Fruit fly (Drosophila melanogaster) whole organism, embryonic: Measurements from ENCODE around the gene Polr2M.
A peak's percentile ranks its signal among the peaks of the same experiment; 100 is the strongest.

Source experiments
- Asciz ChIP-seq: fragments of 200-800 bp; sonication (Bioruptor generic); optimal IDR thresholded peaks from 2 replicates; lab custom pipeline; 2017; ENCODE audit warnings: missing biosample characterization, mild to moderate bottlenecking, missing genetic modification characterization, missing genetic modification reagents
- CG10209 ChIP-seq: fragments of 200-800 bp; sonication (Bioruptor generic); optimal IDR thresholded peaks from 3 replicates; lab custom pipeline; 2017; ENCODE audit warnings: missing biosample characterization, mild to moderate bottlenecking, missing genetic modification characterization, missing genetic modification reagents
- CG10267 ChIP-seq: fragments of 200-800 bp; sonication (Bioruptor generic); optimal IDR thresholded peaks from 2 replicates; lab custom pipeline; 2018; ENCODE audit warnings: missing biosample characterization, mild to moderate bottlenecking, missing genetic modification characterization, moderate library complexity
- CG11093 ChIP-seq: fragments of 200-800 bp; sonication (Bioruptor generic); IDR thresholded peaks from 3 replicates; pipeline ENCODE4 v1.3.6; 2022; ENCODE audit warnings: missing biosample characterization, missing genetic modification characterization
- CG11504 ChIP-seq: fragments of 200-800 bp; sonication (Bioruptor generic); optimal IDR thresholded peaks from 3 replicates; lab custom pipeline; 2019; ENCODE audit warnings: missing biosample characterization, mild to moderate bottlenecking, missing genetic modification characterization, moderate library complexity
- CG12236 ChIP-seq: fragments of 200-800 bp; sonication (Bioruptor generic); optimal IDR thresholded peaks from 2 replicates; lab custom pipeline; 2016; ENCODE audit warnings: missing biosample characterization, missing genetic modification characterization
- CG12391 ChIP-seq: fragments of 200-800 bp; sonication (Bioruptor generic); optimal IDR thresholded peaks from 3 replicates; lab custom pipeline; 2018; ENCODE audit warnings: missing biosample characterization, mild to moderate bottlenecking, missing genetic modification characterization, moderate library complexity
- CG12659 ChIP-seq: fragments of 200-800 bp; sonication (Bioruptor generic); optimal IDR thresholded peaks from 3 replicates; lab custom pipeline; 2017; ENCODE audit warnings: mild to moderate bottlenecking, missing biosample characterization, missing genetic modification reagents, missing genetic modification characterization
- CG13424 ChIP-seq: fragments of 200-800 bp; sonication (Bioruptor generic); optimal IDR thresholded peaks from 2 replicates; lab custom pipeline; 2019; ENCODE audit warnings: missing biosample characterization, mild to moderate bottlenecking, missing genetic modification characterization, moderate library complexity
- CG15269 ChIP-seq: fragments of 200-800 bp; sonication (Bioruptor generic); optimal IDR thresholded peaks from 2 replicates; lab custom pipeline; 2018; ENCODE audit warnings: missing biosample characterization, mild to moderate bottlenecking, missing genetic modification characterization, moderate library complexity
- CG17186 ChIP-seq: fragments of 200-800 bp; sonication (Bioruptor generic); optimal IDR thresholded peaks from 3 replicates; lab custom pipeline; 2017; ENCODE audit warnings: missing biosample characterization, missing genetic modification reagents, missing genetic modification characterization
- CG17829 ChIP-seq: fragments of 200-800 bp; optimal IDR thresholded peaks from 2 replicates; lab custom pipeline; 2019; ENCODE audit warnings: missing biosample characterization, mild to moderate bottlenecking, missing genetic modification characterization, moderate library complexity
- CG30403 ChIP-seq: fragments of 200-800 bp; sonication (Bioruptor generic); optimal IDR thresholded peaks from 3 replicates; lab custom pipeline; 2016; ENCODE audit warnings: missing biosample characterization, missing genetic modification characterization
- CG3281 ChIP-seq: fragments of 200-800 bp; sonication (Bioruptor generic); optimal IDR thresholded peaks from 3 replicates; lab custom pipeline; 2017; ENCODE audit warnings: missing biosample characterization, mild to moderate bottlenecking, missing genetic modification characterization
- CG3847 ChIP-seq: fragments of 200-800 bp; sonication (Bioruptor generic); IDR thresholded peaks from 2 replicates; pipeline ENCODE4 v1.3.6; 2022; ENCODE audit warnings: missing biosample characterization, missing genetic modification characterization
- CG5180 ChIP-seq: fragments of 200-800 bp; sonication (Bioruptor generic); optimal IDR thresholded peaks from 3 replicates; lab custom pipeline; 2017; ENCODE audit warnings: missing biosample characterization, missing genetic modification characterization, mild to moderate bottlenecking, moderate library complexity, missing genetic modification reagents
- CG6813 ChIP-seq: fragments of 200-800 bp; sonication (Bioruptor generic); optimal IDR thresholded peaks from 2 replicates; lab custom pipeline; 2017; ENCODE audit warnings: missing biosample characterization, missing genetic modification characterization, mild to moderate bottlenecking, moderate library complexity, missing genetic modification reagents
- CG7839 ChIP-seq: fragments of 200-800 bp; sonication (Bioruptor generic); optimal IDR thresholded peaks from 3 replicates; lab custom pipeline; 2018; ENCODE audit warnings: missing biosample characterization, mild to moderate bottlenecking, missing genetic modification characterization, moderate library complexity
- CG8359 ChIP-seq: fragments of 200-800 bp; sonication (Bioruptor generic); optimal IDR thresholded peaks from 2 replicates; lab custom pipeline; 2017; ENCODE audit warnings: missing biosample characterization, mild to moderate bottlenecking, missing genetic modification characterization, borderline replicate concordance
- CoRest ChIP-seq: fragments of 200-800 bp; sonication (Bioruptor generic); optimal IDR thresholded peaks from 3 replicates; lab custom pipeline; 2018; ENCODE audit warnings: missing biosample characterization, mild to moderate bottlenecking, missing genetic modification characterization, moderate library complexity
- Dip2 ChIP-seq: fragments of 200-800 bp; sonication (Bioruptor generic); IDR thresholded peaks from 2 replicates; pipeline ENCODE4 v1.3.6; 2022; ENCODE audit warnings: missing biosample characterization, missing genetic modification characterization
- HHEX ChIP-seq: fragments of 200-800 bp; sonication (Bioruptor generic); optimal IDR thresholded peaks from 3 replicates; lab custom pipeline; 2017; ENCODE audit warnings: missing biosample characterization, mild to moderate bottlenecking, missing genetic modification characterization, missing genetic modification reagents
- Nf-YA ChIP-seq: fragments of 200-800 bp; sonication (Bioruptor generic); IDR thresholded peaks from 2 replicates; pipeline ENCODE4 v1.3.6; 2022; ENCODE audit warnings: missing biosample characterization, missing genetic modification characterization
- PHDP ChIP-seq: fragments of 200-800 bp; sonication (Bioruptor generic); optimal IDR thresholded peaks from 3 replicates; lab custom pipeline; 2018; ENCODE audit warnings: missing biosample characterization, mild to moderate bottlenecking, missing genetic modification characterization, moderate library complexity
- Rfx ChIP-seq: fragments of 200-800 bp; sonication (Bioruptor generic); IDR thresholded peaks from 2 replicates; pipeline ENCODE4 v1.3.6; 2022; ENCODE audit warnings: missing biosample characterization, missing genetic modification characterization
- ac ChIP-seq: fragments of 200-800 bp; sonication (Bioruptor generic); optimal IDR thresholded peaks from 3 replicates; lab custom pipeline; 2017; ENCODE audit warnings: missing biosample characterization, mild to moderate bottlenecking, missing genetic modification characterization
- cg ChIP-seq: fragments of 200-800 bp; sonication (Bioruptor generic); optimal IDR thresholded peaks from 3 replicates; lab custom pipeline; 2019; ENCODE audit warnings: missing biosample characterization, mild to moderate bottlenecking, missing genetic modification characterization, moderate library complexity
- dmrt99B ChIP-seq: fragments of 200-800 bp; sonication (Bioruptor generic); optimal IDR thresholded peaks from 2 replicates; lab custom pipeline; 2018; ENCODE audit warnings: missing biosample characterization, mild to moderate bottlenecking, missing genetic modification characterization, moderate library complexity
- gce ChIP-seq: fragments of 200-800 bp; sonication (Bioruptor generic); IDR thresholded peaks from 3 replicates; pipeline ENCODE4 v1.3.6; 2022; ENCODE audit warnings: missing biosample characterization, missing genetic modification characterization
- gem ChIP-seq: fragments of 200-800 bp; sonication (Bioruptor generic); optimal IDR thresholded peaks from 2 replicates; lab custom pipeline; 2019; ENCODE audit warnings: missing biosample characterization, mild to moderate bottlenecking, missing genetic modification characterization, moderate library complexity
- grau ChIP-seq: fragments of 200-800 bp; optimal IDR thresholded peaks from 3 replicates; lab custom pipeline; 2019; ENCODE audit warnings: missing biosample characterization, mild to moderate bottlenecking, missing genetic modification characterization, moderate library complexity
- gsb-n ChIP-seq: fragments of 200-800 bp; sonication (Bioruptor generic); optimal IDR thresholded peaks from 3 replicates; lab custom pipeline; 2018; ENCODE audit warnings: missing biosample characterization, mild to moderate bottlenecking, missing genetic modification characterization
- ham ChIP-seq: fragments of 200-800 bp; sonication (Bioruptor generic); IDR thresholded peaks from 2 replicates; pipeline ENCODE4 v1.3.6; 2022; ENCODE audit warnings: missing biosample characterization, missing genetic modification characterization
- hkb ChIP-seq, 2 experiments: fragments of 200-800 bp in 1 of 2; fragments of >200 bp in 1 of 2; sonication (Bioruptor generic) in 1 of 2; IDR thresholded peaks in 1 of 2; optimal IDR thresholded peaks in 1 of 2; 2 replicates each; pipeline versions ENCODE4 v1.3.6 to Lab custom; 2017 to 2022; ENCODE audit warnings: missing biosample characterization in 1 of 2, missing genetic modification characterization in 1 of 2
- ken ChIP-seq: fragments of 200-800 bp; sonication (Bioruptor generic); IDR thresholded peaks from 3 replicates; pipeline ENCODE4 v1.3.6; 2022; ENCODE audit warnings: missing biosample characterization, missing genetic modification characterization
- lab ChIP-seq: fragments of 200-800 bp; sonication (Bioruptor generic); optimal IDR thresholded peaks from 3 replicates; lab custom pipeline; 2017; ENCODE audit warnings: missing biosample characterization, missing genetic modification characterization, mild to moderate bottlenecking, moderate library complexity, missing genetic modification reagents
- maf-S ChIP-seq: fragments of 200-800 bp; sonication (Bioruptor generic); optimal IDR thresholded peaks from 2 replicates; lab custom pipeline; 2016; ENCODE audit warnings: missing biosample characterization, missing genetic modification characterization
- nom ChIP-seq: fragments of 200-800 bp; sonication (Bioruptor generic); optimal IDR thresholded peaks from 2 replicates; lab custom pipeline; 2017; ENCODE audit warnings: missing biosample characterization, missing genetic modification characterization, mild to moderate bottlenecking, moderate library complexity, missing genetic modification reagents
- onecut ChIP-seq: fragments of 200-800 bp; sonication (Bioruptor generic); IDR thresholded peaks from 2 replicates; pipeline ENCODE4 v1.3.6; 2022; ENCODE audit warnings: missing biosample characterization, missing genetic modification characterization
- pb ChIP-seq: fragments of 200-800 bp; sonication (Bioruptor generic); optimal IDR thresholded peaks from 3 replicates; lab custom pipeline; 2016; ENCODE audit warnings: missing biosample characterization, missing genetic modification characterization
- peb ChIP-seq: fragments of 200-800 bp; sonication (Bioruptor generic); IDR thresholded peaks from 2 replicates; pipeline ENCODE4 v1.3.6; 2022; ENCODE audit warnings: missing biosample characterization, missing genetic modification characterization
- prd ChIP-seq, 3 experiments: fragments of >200 bp in 2 of 3; fragments of 200-800 bp in 1 of 3; sonication (Bioruptor generic) in 1 of 3; optimal IDR thresholded peaks in 2 of 3; IDR thresholded peaks in 1 of 3; 2 replicates in 2 of 3; 3 replicates in 1 of 3; pipeline versions ENCODE4 v1.3.6 to Lab custom; 2017 to 2022; ENCODE audit warnings: missing biosample characterization in 1 of 3, missing genetic modification characterization in 1 of 3
- ro ChIP-seq: fragments of 200-800 bp; sonication (Bioruptor generic); IDR thresholded peaks from 2 replicates; pipeline ENCODE4 v1.3.6; 2022; ENCODE audit warnings: missing biosample characterization, missing genetic modification characterization
- sc ChIP-seq, 3 experiments: fragments of >200 bp in 2 of 3; fragments of 200-800 bp in 1 of 3; sonication (Bioruptor generic) in 1 of 3; optimal IDR thresholded peaks; 2 replicates in 2 of 3; 3 replicates in 1 of 3; lab custom pipeline; 2017; ENCODE audit warnings: mild to moderate bottlenecking in 1 of 3, missing biosample characterization in 1 of 3, missing genetic modification characterization in 1 of 3, missing genetic modification reagents in 1 of 3
- sens ChIP-seq: fragments of 200-800 bp; sonication (Bioruptor generic); peaks from one replicate; lab custom pipeline; 2016; ENCODE audit warnings: missing biosample characterization, missing genetic modification characterization
- stc ChIP-seq: fragments of 200-800 bp; sonication (Bioruptor generic); IDR thresholded peaks from 2 replicates; pipeline ENCODE4 v1.3.6; 2022; ENCODE audit warnings: missing biosample characterization, missing genetic modification characterization
- unpg ChIP-seq: fragments of 200-800 bp; sonication (Bioruptor generic); optimal IDR thresholded peaks from 3 replicates; lab custom pipeline; 2018; ENCODE audit warnings: missing biosample characterization, mild to moderate bottlenecking, missing genetic modification characterization, moderate library complexity

The Polr2M gene

DNA sequence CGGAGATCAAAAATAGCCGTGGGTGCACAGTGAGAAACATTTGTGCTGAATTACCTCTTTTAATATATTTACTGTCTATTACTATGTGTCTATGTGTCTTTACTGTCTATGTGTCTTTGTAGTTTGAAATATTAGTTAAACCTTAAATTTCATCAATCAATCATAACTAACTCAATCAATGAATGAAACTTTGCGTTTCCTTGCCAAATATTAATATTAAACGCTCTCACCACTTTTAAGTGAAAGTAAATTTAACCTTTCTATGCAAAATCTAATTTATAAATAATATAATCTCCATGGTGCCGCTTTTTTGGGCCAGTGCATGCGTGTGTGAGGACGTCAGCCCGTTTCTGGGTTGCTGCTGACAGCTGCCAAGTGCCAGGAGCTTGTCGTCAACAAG lies 48.0 kb upstream of the Polr2M start (continued):
- TF ChIP-seq CG10267 (tag; lab: Kevin White, UChicago) (no peak), ro (GFP tag; lab: Robert Waterston, UW) (no peak), PHDP (tag; lab: Kevin White, UChicago) (peak; percentile 6), CG12659 (GFP tag; lab: Kevin White, UChicago) (peak; percentile 36), CG3281 (GFP tag; lab: Kevin White, UChicago) (peak; percentile 20), CG8359 (GFP tag; lab: Kevin White, UChicago) (no peak), CG7839 (tag; lab: Kevin White, UChicago) (peak; percentile 46), maf-S (GFP tag; lab: Kevin White, UChicago) (no peak), CoRest (tag; lab: Kevin White, UChicago) (peak; percentile 30), CG12391 (tag; lab: Kevin White, UChicago) (peak; percentile 28), CG30403 (GFP tag; lab: Kevin White, UChicago) (peak; percentile 10), grau (tag; lab: Kevin White, UChicago) (peak; percentile 36), ham (GFP tag; lab: Robert Waterston, UW) (no peak), CG15269 (tag; lab: Kevin White, UChicago) (peak; percentile 56), Dip2 (GFP tag; lab: Robert Waterston, UW) (no peak), CG6813 (GFP tag; lab: Kevin White, UChicago) (no peak), CG13424 (tag; lab: Kevin White, UChicago) (peak; percentile 28), ac (no peak), hkb (optimal IDR thresholded peaks at IDR 0.05; lab: Kevin White, UChicago) (no peak), hkb (GFP tag; IDR thresholded peaks at IDR 0.05; lab: Robert Waterston, UW) (peak; percentile 47), peb (GFP tag; lab: Robert Waterston, UW) (no peak), nom (GFP tag; lab: Kevin White, UChicago) (peak; percentile 42), Rfx (GFP tag; lab: Robert Waterston, UW) (no peak), CG3847 (GFP tag; lab: Robert Waterston, UW) (peak; percentile 21; the same call in 1 of the 2 replicates), gem (tag; lab: Kevin White, UChicago) (peak; percentile 43)

DNA sequence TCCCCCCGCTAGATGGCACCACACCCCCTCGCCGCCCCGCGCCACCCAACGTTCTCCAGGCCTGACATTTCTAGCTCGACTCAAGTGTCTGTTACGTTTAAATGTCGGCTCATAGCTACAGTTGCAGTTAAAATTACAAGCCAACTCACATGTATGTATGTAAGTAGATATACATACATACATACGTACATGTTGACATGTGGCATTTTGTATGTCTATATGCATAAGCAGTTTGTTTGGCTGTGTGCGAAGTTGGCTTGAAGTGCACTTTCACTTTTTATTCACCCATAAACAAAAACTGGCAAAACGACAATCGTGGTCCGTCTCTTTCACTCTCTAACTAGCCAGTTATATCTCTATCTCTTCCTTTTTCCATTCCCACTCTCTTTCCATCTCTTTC lies 46.4 kb upstream of the Polr2M start:
- 0 out of 2 replicates have a peak, but pooled peaks have one; percentile 17 for TF ChIP-seq Nf-YA (GFP tag; lab: Robert Waterston, UW)
- peak; percentile 32 for TF ChIP-seq gem (tag; lab: Kevin White, UChicago)
- TF ChIP-seq gsb-n (tag; lab: Kevin White, UChicago): peak; percentile 18
- peak; percentile 17 for TF ChIP-seq cg (GFP tag; lab: Kevin White, UChicago)
- TF ChIP-seq CG10209 (GFP tag; lab: Kevin White, UChicago): peak; percentile 5
- no peak for TF ChIP-seq pb (GFP tag; lab: Kevin White, UChicago)
- TF ChIP-seq CG11093 (GFP tag; lab: Robert Waterston, UW): peak; percentile 33; the same call in 1 of the 3 replicates
- TF ChIP-seq HHEX (GFP tag; lab: Kevin White, UChicago): peak; percentile 46
- no peak for TF ChIP-seq CG17186
- no peak for TF ChIP-seq CG12236 (GFP tag; lab: Kevin White, UChicago)
- TF ChIP-seq lab (GFP tag; lab: Kevin White, UChicago): peak; percentile 35
- TF ChIP-seq CG11504 (tag; lab: Kevin White, UChicago): peak; percentile 10
- TF ChIP-seq stc (GFP tag; lab: Robert Waterston, UW): 0 out of 2 replicates have a peak, but pooled peaks have one; percentile 19
- peak; percentile 63 for TF ChIP-seq sens (GFP tag; lab: Kevin White, UChicago)
- no peak for TF ChIP-seq prd (optimal IDR thresholded peaks at IDR 0.05; lab: Kevin White, UChicago)
- TF ChIP-seq prd (GFP tag; IDR thresholded peaks at IDR 0.05; lab: Robert Waterston, UW): no peak
- TF ChIP-seq Asciz (GFP tag; lab: Kevin White, UChicago): peak; percentile 70
- TF ChIP-seq sc (optimal IDR thresholded peaks at IDR 0.05; lab: Kevin White, UChicago): no peak
- TF ChIP-seq sc (GFP tag; optimal IDR thresholded peaks at IDR 0.05; lab: Kevin White, UChicago): peak; percentile 18
- TF ChIP-seq CG17829: no peak
- peak; percentile 8 for TF ChIP-seq unpg (GFP tag; lab: Kevin White, UChicago)
- TF ChIP-seq ken: peak; percentile 60; the same call in 1 of the 3 replicates
- peak; percentile 75; the same call in 1 of the 3 replicates for TF ChIP-seq gce (GFP tag; lab: Robert Waterston, UW)
- TF ChIP-seq CG5180 (GFP tag; lab: Kevin White, UChicago): peak; percentile 37
- peak; percentile 48 for TF ChIP-seq dmrt99B (tag; lab: Kevin White, UChicago)
- 0 out of 2 replicates have a peak, but pooled peaks have one; percentile 20 for TF ChIP-seq onecut
